Fruit fly (Drosophila melanogaster): ENCODE data around the gene Pdzd8.

Gene Pdzd8

DNA sequence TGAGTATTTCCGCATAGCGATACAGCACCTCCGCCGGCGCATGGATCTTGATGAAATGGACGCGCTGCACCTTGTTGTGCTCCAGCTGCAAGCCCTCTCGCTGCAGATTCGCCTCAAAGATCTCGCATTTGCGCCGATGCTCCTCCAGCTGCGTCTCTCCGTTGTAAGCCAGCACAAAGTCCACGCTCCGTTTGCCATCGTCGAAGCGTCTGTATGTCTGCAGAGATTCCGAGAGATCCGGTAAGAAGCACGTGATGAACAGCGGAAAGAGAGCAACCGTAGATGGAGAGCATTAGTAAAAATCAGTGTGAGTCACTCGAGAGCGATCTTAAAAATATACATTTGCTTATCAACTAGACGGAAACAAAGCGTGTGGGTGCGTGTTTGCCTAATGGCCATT is 49.0 kb downstream of the Pdzd8 start:
- TF ChIP-seq N (GFP tag; optimal IDR thresholded peaks at IDR 0.05) (no peak), foxo (GFP tag; optimal IDR thresholded peaks at IDR 0.05) (no peak), Jra (GFP tag; optimal IDR thresholded peaks at IDR 0.05) (no peak), ey (GFP tag; optimal IDR thresholded peaks at IDR 0.05) (no peak), Myc (optimal IDR thresholded peaks at IDR 0.05) (no peak), dmrt93B (GFP tag; optimal IDR thresholded peaks at IDR 0.05) (no peak), h (GFP tag; optimal IDR thresholded peaks at IDR 0.05) (no peak), Rel (GFP tag; optimal IDR thresholded peaks at IDR 0.05) (no peak), Rel (tag; optimal IDR thresholded peaks at IDR 0.05) (no peak), usp (GFP tag; optimal IDR thresholded peaks at IDR 0.05) (no peak), sage (GFP tag; optimal IDR thresholded peaks at IDR 0.05) (no peak), Hr83 (GFP tag; optimal IDR thresholded peaks at IDR 0.05; ENCODE audit: poor library complexity, severe bottlenecking) (no peak), GATAd (GFP tag; optimal IDR thresholded peaks at IDR 0.05) (no peak)

DNA sequence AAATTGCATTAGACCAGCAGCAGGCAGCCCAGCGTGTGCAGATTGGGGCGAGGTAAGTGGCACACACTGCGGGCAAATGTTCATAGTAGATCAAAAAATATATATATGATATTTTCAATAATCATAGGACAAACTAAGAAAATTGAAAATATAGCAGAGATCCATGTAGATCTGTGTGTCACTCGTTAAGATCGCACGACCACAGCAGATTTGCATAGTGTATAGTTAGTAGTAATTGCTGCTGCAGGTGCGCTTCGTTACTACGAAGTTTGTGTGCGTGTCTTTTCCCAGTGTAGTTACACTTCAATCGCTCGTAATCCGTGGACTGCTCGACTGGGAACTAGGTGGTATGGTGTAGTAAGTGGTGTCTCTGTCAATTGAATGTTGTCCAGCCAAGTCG is 53.5 kb downstream of the Pdzd8 start, which contains the start of gene CG10352:
TSS of gene CG10352 (minus strand) at position 4 of the 400 bp plus-strand sequence.
- no peak for TF ChIP-seq Hnf4 (GFP tag; optimal IDR thresholded peaks at IDR 0.05)

Measured in whole organism, wandering third instar larva.